Fruit fly (Drosophila melanogaster) whole organism, embryonic: ENCODE results near the gene Cow.

Source experiments
- BEAF-32 ChIP-seq: fragments of 200-800 bp; sonication (Bioruptor generic); optimal IDR thresholded peaks from 3 replicates; lab custom pipeline; 2017; ENCODE audit warnings: missing biosample characterization, missing genetic modification characterization, mild to moderate bottlenecking, moderate library complexity, missing genetic modification reagents
- CG10267 ChIP-seq: fragments of 200-800 bp; sonication (Bioruptor generic); optimal IDR thresholded peaks from 2 replicates; lab custom pipeline; 2018; ENCODE audit warnings: missing biosample characterization, mild to moderate bottlenecking, missing genetic modification characterization, moderate library complexity
- CG10366 ChIP-seq: fragments of 200-800 bp; sonication (Bioruptor generic); IDR thresholded peaks from 2 replicates; pipeline ENCODE4 v1.3.6; 2022; ENCODE audit warnings: missing biosample characterization, missing genetic modification characterization
- CG10979 ChIP-seq: fragments of 200-800 bp; sonication (Bioruptor generic); optimal IDR thresholded peaks from 2 replicates; lab custom pipeline; 2018; ENCODE audit warnings: missing biosample characterization, mild to moderate bottlenecking, missing genetic modification characterization, moderate library complexity
- CG12071 ChIP-seq: fragments of 200-800 bp; sonication (Bioruptor generic); optimal IDR thresholded peaks from 3 replicates; lab custom pipeline; 2018; ENCODE audit warnings: missing biosample characterization, mild to moderate bottlenecking, missing genetic modification characterization
- CG13123 ChIP-seq: fragments of 200-800 bp; sonication (Bioruptor generic); optimal IDR thresholded peaks from 2 replicates; lab custom pipeline; 2016; ENCODE audit warnings: missing biosample characterization, missing genetic modification characterization
- CG13775 ChIP-seq: fragments of 200-800 bp; sonication (Bioruptor generic); optimal IDR thresholded peaks from 3 replicates; lab custom pipeline; 2017; ENCODE audit warnings: missing biosample characterization, mild to moderate bottlenecking, missing genetic modification characterization
- CG15011 ChIP-seq: fragments of 200-800 bp; sonication (Bioruptor generic); optimal IDR thresholded peaks from 3 replicates; lab custom pipeline; 2018; ENCODE audit warnings: missing biosample characterization, mild to moderate bottlenecking, missing genetic modification characterization
- CG16815 ChIP-seq: fragments of 200-800 bp; sonication (Bioruptor generic); optimal IDR thresholded peaks from 3 replicates; lab custom pipeline; 2017; ENCODE audit warnings: missing biosample characterization, mild to moderate bottlenecking, missing genetic modification characterization
- CG17568 ChIP-seq: fragments of 200-800 bp; sonication (Bioruptor generic); optimal IDR thresholded peaks from 2 replicates; lab custom pipeline; 2018; ENCODE audit warnings: missing biosample characterization, mild to moderate bottlenecking, missing genetic modification characterization, moderate library complexity
- CG1832 ChIP-seq: fragments of 200-800 bp; sonication (Bioruptor generic); optimal IDR thresholded peaks from 2 replicates; lab custom pipeline; 2017; ENCODE audit warnings: missing biosample characterization, mild to moderate bottlenecking, missing genetic modification characterization, inconsistent platforms
- CG18619 ChIP-seq: fragments of 200-800 bp; sonication (Bioruptor generic); optimal IDR thresholded peaks from 3 replicates; lab custom pipeline; 2017; ENCODE audit warnings: missing biosample characterization, mild to moderate bottlenecking, missing genetic modification characterization
- CG2889 ChIP-seq: fragments of 200-800 bp; sonication (Bioruptor generic); IDR thresholded peaks from 3 replicates; pipeline ENCODE4 v1.3.6; 2022; ENCODE audit warnings: missing biosample characterization, missing genetic modification characterization
- CG31365 ChIP-seq: fragments of 200-800 bp; sonication (Bioruptor generic); optimal IDR thresholded peaks from 2 replicates; lab custom pipeline; 2018; ENCODE audit warnings: missing biosample characterization, mild to moderate bottlenecking, missing genetic modification characterization
- CG32532 ChIP-seq: fragments of 200-800 bp; sonication (Bioruptor generic); IDR thresholded peaks from 2 replicates; pipeline ENCODE4 v1.3.6; 2022; ENCODE audit warnings: missing biosample characterization, missing genetic modification characterization
- CG33557 ChIP-seq: fragments of 200-800 bp; sonication (Bioruptor generic); optimal IDR thresholded peaks from 2 replicates; lab custom pipeline; 2019; ENCODE audit warnings: missing biosample characterization, mild to moderate bottlenecking, missing genetic modification characterization, moderate library complexity
- CG7556 ChIP-seq: fragments of 200-800 bp; sonication (Bioruptor generic); optimal IDR thresholded peaks from 2 replicates; lab custom pipeline; 2017; ENCODE audit warnings: missing biosample characterization, mild to moderate bottlenecking, missing genetic modification characterization
- CG7745 ChIP-seq: fragments of 200-800 bp; sonication (Bioruptor generic); optimal IDR thresholded peaks from 2 replicates; lab custom pipeline; 2018; ENCODE audit warnings: missing biosample characterization, mild to moderate bottlenecking, missing genetic modification characterization, moderate library complexity
- CG7839 ChIP-seq: fragments of 200-800 bp; sonication (Bioruptor generic); optimal IDR thresholded peaks from 3 replicates; lab custom pipeline; 2018; ENCODE audit warnings: missing biosample characterization, mild to moderate bottlenecking, missing genetic modification characterization, moderate library complexity
- CG8944 ChIP-seq: fragments of 200-800 bp; sonication (Bioruptor generic); optimal IDR thresholded peaks from 3 replicates; lab custom pipeline; 2016; ENCODE audit warnings: missing biosample characterization, missing genetic modification characterization
- CG9609 ChIP-seq: fragments of 200-800 bp; sonication (Bioruptor generic); optimal IDR thresholded peaks from 3 replicates; lab custom pipeline; 2016; ENCODE audit warnings: missing biosample characterization, missing genetic modification characterization
- Dref ChIP-seq: fragments of 200-800 bp; sonication (Bioruptor generic); IDR thresholded peaks from 2 replicates; pipeline ENCODE4 v1.3.6; 2022; ENCODE audit warnings: missing biosample characterization, missing genetic modification characterization
- Ets65A ChIP-seq: fragments of 200-800 bp; sonication (Bioruptor generic); peaks from one replicate; lab custom pipeline; 2016; ENCODE audit warnings: missing biosample characterization, missing genetic modification characterization
- Ets97D ChIP-seq: fragments of 200-800 bp; sonication (Bioruptor generic); optimal IDR thresholded peaks from 3 replicates; lab custom pipeline; 2016; ENCODE audit warnings: missing biosample characterization, missing genetic modification characterization
- HLH54F ChIP-seq: fragments of 200-800 bp; sonication (Bioruptor generic); optimal IDR thresholded peaks from 3 replicates; lab custom pipeline; 2016; ENCODE audit warnings: missing biosample characterization, missing genetic modification characterization
- Hmr ChIP-seq: fragments of 200-800 bp; sonication (Bioruptor generic); optimal IDR thresholded peaks from 3 replicates; lab custom pipeline; 2017; ENCODE audit warnings: mild to moderate bottlenecking, missing biosample characterization, missing genetic modification reagents, missing genetic modification characterization
- Meics ChIP-seq: fragments of 200-800 bp; sonication (Bioruptor generic); optimal IDR thresholded peaks from 2 replicates; lab custom pipeline; 2017; ENCODE audit warnings: missing biosample characterization, mild to moderate bottlenecking, missing genetic modification characterization
- Rfx ChIP-seq: fragments of 200-800 bp; sonication (Bioruptor generic); IDR thresholded peaks from 2 replicates; pipeline ENCODE4 v1.3.6; 2022; ENCODE audit warnings: missing biosample characterization, missing genetic modification characterization
- Taf1 ChIP-seq: fragments of 200-800 bp; sonication (Bioruptor generic); IDR thresholded peaks from 2 replicates; pipeline ENCODE4 v1.3.6; 2022; ENCODE audit warnings: missing biosample characterization, missing genetic modification characterization
- ash1 ChIP-seq: fragments of 200-800 bp; sonication (Bioruptor generic); optimal IDR thresholded peaks from 2 replicates; lab custom pipeline; 2018; ENCODE audit warnings: missing biosample characterization, mild to moderate bottlenecking, missing genetic modification characterization
- bbx ChIP-seq: fragments of 200-800 bp; sonication (Bioruptor generic); IDR thresholded peaks from 2 replicates; pipeline ENCODE4 v1.3.6; 2022; ENCODE audit warnings: missing biosample characterization, missing genetic modification characterization; ENCODE audit not compliant: partially characterized antibody
- corto ChIP-seq: fragments of 200-800 bp; sonication (Bioruptor generic); optimal IDR thresholded peaks from 2 replicates; lab custom pipeline; 2016; ENCODE audit warnings: missing biosample characterization, mild to moderate bottlenecking, missing genetic modification characterization, moderate library complexity
- dmrt11E ChIP-seq: fragments of 200-800 bp; sonication (Bioruptor generic); optimal IDR thresholded peaks from 3 replicates; lab custom pipeline; 2018; ENCODE audit warnings: missing biosample characterization, mild to moderate bottlenecking, missing genetic modification characterization, moderate library complexity
- ems ChIP-seq: fragments of 200-800 bp; sonication (Bioruptor generic); optimal IDR thresholded peaks from 3 replicates; lab custom pipeline; 2016; ENCODE audit warnings: missing biosample characterization, missing genetic modification characterization
- ewg ChIP-seq: fragments of 200-800 bp; sonication (Bioruptor generic); optimal IDR thresholded peaks from 3 replicates; lab custom pipeline; 2017; ENCODE audit warnings: mild to moderate bottlenecking, missing biosample characterization, missing genetic modification reagents, missing genetic modification characterization
- gcm ChIP-seq: fragments of 200-800 bp; sonication (Bioruptor generic); optimal IDR thresholded peaks from 2 replicates; lab custom pipeline; 2019; ENCODE audit warnings: missing biosample characterization, mild to moderate bottlenecking, missing genetic modification characterization, moderate library complexity
- ind ChIP-seq: fragments of 200-800 bp; sonication (Bioruptor generic); optimal IDR thresholded peaks from 3 replicates; lab custom pipeline; 2016; ENCODE audit warnings: missing biosample characterization, missing genetic modification characterization
- insv ChIP-seq, 2 experiments: fragments of 200-800 bp; sonication (Bioruptor generic); optimal IDR thresholded peaks; 3 replicates each; lab custom pipeline; 2016 to 2018; ENCODE audit warnings: missing biosample characterization in 2 of 2, missing genetic modification characterization in 2 of 2
- lab ChIP-seq: fragments of 200-800 bp; sonication (Bioruptor generic); optimal IDR thresholded peaks from 3 replicates; lab custom pipeline; 2017; ENCODE audit warnings: missing biosample characterization, missing genetic modification characterization, mild to moderate bottlenecking, moderate library complexity, missing genetic modification reagents
- nmo ChIP-seq: fragments of 200-800 bp; sonication (Bioruptor generic); optimal IDR thresholded peaks from 2 replicates; lab custom pipeline; 2018; ENCODE audit warnings: missing biosample characterization, mild to moderate bottlenecking, missing genetic modification characterization, moderate library complexity
- pfk ChIP-seq: fragments of 200-800 bp; sonication (Bioruptor generic); optimal IDR thresholded peaks from 2 replicates; lab custom pipeline; 2018; ENCODE audit warnings: missing biosample characterization, mild to moderate bottlenecking, missing genetic modification characterization, moderate library complexity
- pita ChIP-seq: fragments of 200-800 bp; sonication (Bioruptor generic); optimal IDR thresholded peaks from 2 replicates; lab custom pipeline; 2017; ENCODE audit warnings: missing biosample characterization, mild to moderate bottlenecking, missing genetic modification characterization
- pros ChIP-seq: fragments of 200-800 bp; sonication (Bioruptor generic); optimal IDR thresholded peaks from 3 replicates; lab custom pipeline; 2019; ENCODE audit warnings: missing biosample characterization, mild to moderate bottlenecking, missing genetic modification characterization, moderate library complexity
- scrt ChIP-seq: fragments of 200-800 bp; sonication (Bioruptor generic); optimal IDR thresholded peaks from 2 replicates; lab custom pipeline; 2018; ENCODE audit warnings: missing biosample characterization, mild to moderate bottlenecking, missing genetic modification characterization, moderate library complexity
- stwl ChIP-seq: fragments of 200-800 bp; sonication (Bioruptor generic); optimal IDR thresholded peaks from 3 replicates; lab custom pipeline; 2018; ENCODE audit warnings: missing biosample characterization, mild to moderate bottlenecking, missing genetic modification characterization, moderate library complexity
- trem ChIP-seq: fragments of 200-800 bp; optimal IDR thresholded peaks from 3 replicates; lab custom pipeline; 2019; ENCODE audit warnings: missing biosample characterization, mild to moderate bottlenecking, missing genetic modification characterization, moderate library complexity
- vfl ChIP-seq: fragments of 200-800 bp; sonication (Bioruptor generic); optimal IDR thresholded peaks from 2 replicates; lab custom pipeline; 2016; ENCODE audit warnings: missing biosample characterization, missing genetic modification characterization
- zen ChIP-seq: fragments of 200-800 bp; sonication (Bioruptor generic); optimal IDR thresholded peaks from 3 replicates; lab custom pipeline; 2018; ENCODE audit warnings: missing biosample characterization, mild to moderate bottlenecking, missing genetic modification characterization, moderate library complexity

Cow gene

DNA sequence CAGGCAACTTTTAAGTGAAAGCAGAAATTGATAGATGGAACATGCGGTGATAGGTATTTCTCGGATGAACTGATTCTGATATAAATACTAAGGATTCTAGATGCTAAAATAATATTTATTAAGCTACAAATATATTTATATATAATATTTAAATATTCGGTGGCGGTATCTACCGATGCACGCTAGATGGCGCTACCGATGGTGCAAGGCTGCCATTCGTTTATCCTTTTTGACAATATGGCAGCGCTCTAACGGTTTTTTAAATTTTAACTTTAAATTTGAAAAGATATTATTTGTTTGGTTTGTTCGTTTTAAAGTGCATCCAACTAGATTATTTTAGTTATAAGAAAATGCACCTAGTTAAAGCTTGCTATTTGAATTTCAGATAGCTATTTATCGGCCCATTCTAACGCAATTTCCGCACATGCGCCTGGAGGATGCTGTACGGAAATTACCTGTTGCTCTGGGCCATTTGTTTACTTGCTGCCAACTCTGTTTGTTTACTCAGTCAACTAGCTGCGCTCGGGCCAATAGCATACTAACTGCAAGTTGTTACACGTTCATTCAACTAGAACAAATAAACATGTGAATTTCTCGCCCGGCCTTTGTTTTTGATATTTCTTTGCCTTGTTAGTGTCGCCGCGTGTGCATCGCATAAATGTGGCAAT, 46.9 kb upstream of the Cow start, which contains the start of gene VhaAC39-2 (continued):
- TF ChIP-seq CG32532 (GFP tag; lab: Robert Waterston, UW) (no peak; the same call in 1 of the 2 replicates), CG8944 (GFP tag; lab: Kevin White, UChicago) (no peak), Taf1 (no peak), trem (tag; lab: Kevin White, UChicago) (peak; percentile 69), CG1832 (GFP tag; lab: Kevin White, UChicago) (no peak), CG18619 (GFP tag; lab: Kevin White, UChicago) (no peak), CG33557 (peak; percentile 13), CG31365 (tag; lab: Kevin White, UChicago) (no peak), scrt (peak; percentile 93), CG10979 (tag; lab: Kevin White, UChicago) (peak; percentile 52), CG10366 (GFP tag; lab: Robert Waterston, UW) (0 out of 2 replicates have a peak, but pooled peaks have one; percentile 10), BEAF-32 (GFP tag; lab: Kevin White, UChicago) (peak; percentile 22), zen (tag; lab: Kevin White, UChicago) (peak; percentile 6), ind (GFP tag; lab: Kevin White, UChicago) (no peak), pros (GFP tag; lab: Kevin White, UChicago) (no peak), gcm (GFP tag; lab: Kevin White, UChicago) (no peak), Dref (GFP tag; lab: Robert Waterston, UW) (no peak), stwl (peak; percentile 36), ewg (peak; percentile 91), CG7556 (GFP tag; lab: Kevin White, UChicago) (no peak), Hmr (GFP tag; lab: Kevin White, UChicago) (peak; percentile 24), lab (GFP tag; lab: Kevin White, UChicago) (no peak), CG17568 (GFP tag; lab: Kevin White, UChicago) (no peak), CG7839 (tag; lab: Kevin White, UChicago) (peak; percentile 3), CG9609 (no peak), ash1 (no peak), pita (GFP tag; lab: Kevin White, UChicago) (peak; percentile 9), Ets97D (GFP tag; lab: Kevin White, UChicago) (no peak), CG13123 (GFP tag; lab: Kevin White, UChicago) (no peak), corto (GFP tag; lab: Kevin White, UChicago) (no peak), CG10267 (tag; lab: Kevin White, UChicago) (peak; percentile 29), CG13775 (GFP tag; lab: Kevin White, UChicago) (no peak), bbx (GFP tag; lab: Robert Waterston, UW) (no peak), CG7745 (tag; lab: Kevin White, UChicago) (no peak), CG15011 (GFP tag; lab: Kevin White, UChicago) (no peak), Rfx (GFP tag; lab: Robert Waterston, UW) (no peak), vfl (GFP tag; lab: Kevin White, UChicago) (no peak), Ets65A (peak; percentile 22), Meics (GFP tag; lab: Kevin White, UChicago) (peak; percentile 23), CG12071 (GFP tag; lab: Kevin White, UChicago) (no peak), pfk (no peak), nmo (peak; percentile 28), ems (no peak), dmrt11E (tag; lab: Kevin White, UChicago) (peak; percentile 21), CG16815 (GFP tag; lab: Kevin White, UChicago) (no peak), insv (GFP tag; optimal IDR thresholded peaks at IDR 0.05; lab: Kevin White, UChicago) (peak in 1 of 2 experiments; percentile 3), HLH54F (GFP tag; lab: Kevin White, UChicago) (no peak), CG2889 (GFP tag; lab: Robert Waterston, UW) (no peak)
